Worm (Caenorhabditis elegans): ENCODE measurements around the gene F11C7.7.

ce11 chrX:17434234-17434633 lies 35.8 kb downstream of the F11C7.7 start, which contains the start of gene fubl-3:
- no peak for TF ChIP-seq unc-39 (tag; optimal IDR thresholded peaks at IDR 0.05)
- no peak for TF ChIP-seq nhr-76 (tag; optimal IDR thresholded peaks at IDR 0.05)
- TF ChIP-seq lsy-2 (tag; optimal IDR thresholded peaks at IDR 0.05): peak; percentile 92
- no peak for TF ChIP-seq nhr-28 (tag; optimal IDR thresholded peaks at IDR 0.05)
- TF ChIP-seq bed-3 (GFP tag; optimal IDR thresholded peaks at IDR 0.05): no peak
- no peak for TF ChIP-seq nhr-237 (tag; optimal IDR thresholded peaks at IDR 0.05)
- TF ChIP-seq mab-5 (tag; optimal IDR thresholded peaks at IDR 0.05): no peak
- TF ChIP-seq blmp-1 (tag; optimal IDR thresholded peaks at IDR 0.05): no peak

Measured in whole organism, mixed stage, embryonic.